Fruit fly (Drosophila melanogaster) whole organism, embryonic: ENCODE results near the gene CG4957.

Experiments used
- CG10431 ChIP-seq: fragments of 200-800 bp; sonication (Bioruptor generic); optimal IDR thresholded peaks from 3 replicates; lab custom pipeline; 2018; ENCODE audit warnings: missing biosample characterization, mild to moderate bottlenecking, missing genetic modification characterization
- CG10654 ChIP-seq: fragments of 200-800 bp; sonication (Bioruptor generic); optimal IDR thresholded peaks from 2 replicates; lab custom pipeline; 2016; ENCODE audit warnings: missing biosample characterization, missing genetic modification characterization
- CG12236 ChIP-seq: fragments of 200-800 bp; sonication (Bioruptor generic); optimal IDR thresholded peaks from 2 replicates; lab custom pipeline; 2016; ENCODE audit warnings: missing biosample characterization, missing genetic modification characterization
- CG1233 ChIP-seq: fragments of 200-800 bp; sonication (Bioruptor generic); optimal IDR thresholded peaks from 4 replicates; lab custom pipeline; 2018; ENCODE audit warnings: missing biosample characterization, mild to moderate bottlenecking, missing genetic modification characterization
- CG14050 ChIP-seq: fragments of 200-800 bp; sonication (Bioruptor generic); IDR thresholded peaks from 3 replicates; pipeline ENCODE4 v1.3.6; 2022; ENCODE audit warnings: missing biosample characterization, missing genetic modification characterization
- CG15269 ChIP-seq: fragments of 200-800 bp; sonication (Bioruptor generic); optimal IDR thresholded peaks from 2 replicates; lab custom pipeline; 2018; ENCODE audit warnings: missing biosample characterization, mild to moderate bottlenecking, missing genetic modification characterization, moderate library complexity
- CG1529 ChIP-seq: fragments of 200-800 bp; sonication (Bioruptor generic); optimal IDR thresholded peaks from 3 replicates; lab custom pipeline; 2018; ENCODE audit warnings: missing biosample characterization, missing genetic modification characterization
- CG15601 ChIP-seq: fragments of 200-800 bp; sonication (Bioruptor generic); optimal IDR thresholded peaks from 3 replicates; lab custom pipeline; 2019; ENCODE audit warnings: missing biosample characterization, mild to moderate bottlenecking, missing genetic modification characterization, moderate library complexity
- CG30020 ChIP-seq: fragments of 200-800 bp; optimal IDR thresholded peaks from 2 replicates; lab custom pipeline; 2019; ENCODE audit warnings: missing biosample characterization, mild to moderate bottlenecking, missing genetic modification characterization, moderate library complexity
- CG30403 ChIP-seq: fragments of 200-800 bp; sonication (Bioruptor generic); optimal IDR thresholded peaks from 3 replicates; lab custom pipeline; 2016; ENCODE audit warnings: missing biosample characterization, missing genetic modification characterization
- CG32767 ChIP-seq: fragments of 200-800 bp; sonication (Bioruptor generic); IDR thresholded peaks from 2 replicates; pipeline ENCODE4 v1.3.6; 2022; ENCODE audit warnings: missing biosample characterization, missing genetic modification characterization
- CG32772 ChIP-seq: fragments of 200-800 bp; sonication (Bioruptor generic); IDR thresholded peaks from 2 replicates; pipeline ENCODE4 v1.3.6; 2022; ENCODE audit warnings: missing biosample characterization, missing genetic modification characterization
- CG4282 ChIP-seq: fragments of 200-800 bp; sonication (Bioruptor generic); optimal IDR thresholded peaks from 2 replicates; lab custom pipeline; 2016; ENCODE audit warnings: missing biosample characterization, missing genetic modification characterization
- CG7928 ChIP-seq: fragments of 200-800 bp; sonication (Bioruptor generic); optimal IDR thresholded peaks from 2 replicates; lab custom pipeline; 2017; ENCODE audit warnings: missing biosample characterization, mild to moderate bottlenecking, missing genetic modification characterization
- CoRest ChIP-seq: fragments of 200-800 bp; sonication (Bioruptor generic); optimal IDR thresholded peaks from 3 replicates; lab custom pipeline; 2018; ENCODE audit warnings: missing biosample characterization, mild to moderate bottlenecking, missing genetic modification characterization, moderate library complexity
- Eip74EF ChIP-seq, 2 experiments: fragments of 200-800 bp in 1 of 2; fragments of >200 bp in 1 of 2; sonication (Bioruptor generic) in 1 of 2; optimal IDR thresholded peaks; 2 replicates each; lab custom pipeline; 2017 to 2019; ENCODE audit warnings: missing biosample characterization in 2 of 2, missing genetic modification characterization in 2 of 2, mild to moderate bottlenecking in 1 of 2, moderate library complexity in 1 of 2
- Elba2 ChIP-seq: fragments of 200-800 bp; sonication (Bioruptor generic); optimal IDR thresholded peaks from 3 replicates; lab custom pipeline; 2016; ENCODE audit warnings: missing biosample characterization, missing genetic modification characterization
- Ets97D ChIP-seq: fragments of 200-800 bp; sonication (Bioruptor generic); optimal IDR thresholded peaks from 3 replicates; lab custom pipeline; 2016; ENCODE audit warnings: missing biosample characterization, missing genetic modification characterization
- MTF-1 ChIP-seq: fragments of 200-800 bp; sonication (Bioruptor generic); optimal IDR thresholded peaks from 2 replicates; lab custom pipeline; 2018; ENCODE audit warnings: missing biosample characterization, mild to moderate bottlenecking, missing genetic modification characterization, borderline replicate concordance
- Med ChIP-seq: fragments of 200-800 bp; sonication (Bioruptor generic); peaks from one replicate; lab custom pipeline; 2016; ENCODE audit warnings: missing biosample characterization, missing genetic modification characterization, mild to moderate bottlenecking, inconsistent platforms, moderate library complexity
- Oli ChIP-seq: fragments of 200-800 bp; sonication (Bioruptor generic); optimal IDR thresholded peaks from 2 replicates; lab custom pipeline; 2018; ENCODE audit warnings: missing biosample characterization, mild to moderate bottlenecking, missing genetic modification characterization, moderate library complexity
- Ravus ChIP-seq: fragments of 200-800 bp; sonication (Bioruptor generic); IDR thresholded peaks from 2 replicates; pipeline ENCODE4 v1.3.6; 2022; ENCODE audit warnings: missing biosample characterization, missing genetic modification characterization
- Side ChIP-seq: fragments of 200-800 bp; sonication (Bioruptor generic); optimal IDR thresholded peaks from 2 replicates; lab custom pipeline; 2016; ENCODE audit warnings: missing biosample characterization, missing genetic modification characterization
- Taf1 ChIP-seq: fragments of 200-800 bp; sonication (Bioruptor generic); IDR thresholded peaks from 2 replicates; pipeline ENCODE4 v1.3.6; 2022; ENCODE audit warnings: missing biosample characterization, missing genetic modification characterization
- Vsx1 ChIP-seq: fragments of 200-800 bp; sonication (Bioruptor generic); optimal IDR thresholded peaks from 2 replicates; lab custom pipeline; 2017; ENCODE audit warnings: missing biosample characterization, mild to moderate bottlenecking, missing genetic modification characterization, missing genetic modification reagents
- amos ChIP-seq: fragments of 200-800 bp; sonication (Bioruptor generic); IDR thresholded peaks from 2 replicates; pipeline ENCODE4 v1.3.6; 2022; ENCODE audit warnings: missing biosample characterization, missing genetic modification characterization; ENCODE audit not compliant: partially characterized antibody
- chm ChIP-seq: fragments of 200-800 bp; sonication (Bioruptor generic); IDR thresholded peaks from 2 replicates; pipeline ENCODE4 v1.3.6; 2022; ENCODE audit warnings: missing biosample characterization, missing genetic modification characterization
- croc ChIP-seq: fragments of 200-800 bp; sonication (Bioruptor generic); conservative IDR thresholded peaks from 3 replicates; pipeline ENCODE4 v1.3.6; 2022; ENCODE audit warnings: missing biosample characterization, missing genetic modification characterization
- cwo ChIP-seq: fragments of 200-800 bp; sonication (Bioruptor generic); optimal IDR thresholded peaks from 3 replicates; lab custom pipeline; 2017; ENCODE audit warnings: missing biosample characterization, missing genetic modification characterization, mild to moderate bottlenecking, moderate library complexity, missing genetic modification reagents
- dati ChIP-seq: fragments of 200-800 bp; sonication (Bioruptor generic); IDR thresholded peaks from 2 replicates; pipeline ENCODE4 v1.3.6; 2022; ENCODE audit warnings: missing biosample characterization, missing genetic modification characterization
- eve ChIP-seq, 2 experiments: fragments of >200 bp; optimal IDR thresholded peaks; 2 replicates each; lab custom pipeline; 2017; ENCODE audit warnings: missing biosample characterization in 2 of 2, missing genetic modification characterization in 2 of 2
- exex ChIP-seq: fragments of 200-800 bp; sonication (Bioruptor generic); optimal IDR thresholded peaks from 4 replicates; lab custom pipeline; 2018; ENCODE audit warnings: missing biosample characterization, mild to moderate bottlenecking, missing genetic modification characterization, moderate library complexity
- gcm2 ChIP-seq: fragments of 200-800 bp; sonication (Bioruptor generic); optimal IDR thresholded peaks from 2 replicates; lab custom pipeline; 2016; ENCODE audit warnings: missing biosample characterization, missing genetic modification characterization
- gsb-n ChIP-seq: fragments of 200-800 bp; sonication (Bioruptor generic); optimal IDR thresholded peaks from 3 replicates; lab custom pipeline; 2018; ENCODE audit warnings: missing biosample characterization, mild to moderate bottlenecking, missing genetic modification characterization
- ham ChIP-seq: fragments of 200-800 bp; sonication (Bioruptor generic); IDR thresholded peaks from 2 replicates; pipeline ENCODE4 v1.3.6; 2022; ENCODE audit warnings: missing biosample characterization, missing genetic modification characterization
- hbn ChIP-seq: fragments of 200-800 bp; sonication (Bioruptor generic); IDR thresholded peaks from 2 replicates; pipeline ENCODE4 v1.3.6; 2022; ENCODE audit warnings: missing biosample characterization, missing genetic modification characterization; ENCODE audit not compliant: partially characterized antibody
- jing ChIP-seq: fragments of 200-800 bp; sonication (Bioruptor generic); optimal IDR thresholded peaks from 2 replicates; lab custom pipeline; 2018; ENCODE audit warnings: missing biosample characterization, mild to moderate bottlenecking, missing genetic modification characterization
- kay ChIP-seq: fragments of 200-800 bp; sonication (Bioruptor generic); optimal IDR thresholded peaks from 2 replicates; lab custom pipeline; 2016; ENCODE audit warnings: missing biosample characterization, missing genetic modification characterization
- kni ChIP-seq: fragments of 200-800 bp; sonication (Bioruptor generic); optimal IDR thresholded peaks from 3 replicates; lab custom pipeline; 2017; ENCODE audit warnings: mild to moderate bottlenecking, missing biosample characterization, missing genetic modification reagents, missing genetic modification characterization
- knrl ChIP-seq: fragments of 200-800 bp; sonication (Bioruptor generic); IDR thresholded peaks from 3 replicates; pipeline ENCODE4 v1.3.6; 2022; ENCODE audit warnings: missing biosample characterization, missing genetic modification characterization; ENCODE audit not compliant: partially characterized antibody
- pan ChIP-seq, 4 experiments: fragments of >200 bp in 3 of 4; fragments of 200-800 bp in 1 of 4; sonication (Bioruptor generic) in 1 of 4; optimal IDR thresholded peaks in 3 of 4; IDR thresholded peaks in 1 of 4; 2 replicates each; pipeline versions ENCODE4 v1.3.6 to Lab custom; 2017 to 2022; ENCODE audit warnings: missing biosample characterization in 2 of 4, missing genetic modification characterization in 2 of 4, mixed read lengths in 1 of 4
- pfk ChIP-seq: fragments of 200-800 bp; sonication (Bioruptor generic); optimal IDR thresholded peaks from 2 replicates; lab custom pipeline; 2018; ENCODE audit warnings: missing biosample characterization, mild to moderate bottlenecking, missing genetic modification characterization, moderate library complexity
- prd ChIP-seq, 3 experiments: fragments of >200 bp in 2 of 3; fragments of 200-800 bp in 1 of 3; sonication (Bioruptor generic) in 1 of 3; optimal IDR thresholded peaks in 2 of 3; IDR thresholded peaks in 1 of 3; 2 replicates in 2 of 3; 3 replicates in 1 of 3; pipeline versions ENCODE4 v1.3.6 to Lab custom; 2017 to 2022; ENCODE audit warnings: missing biosample characterization in 1 of 3, missing genetic modification characterization in 1 of 3
- psq ChIP-seq: fragments of 200-800 bp; sonication (Bioruptor generic); optimal IDR thresholded peaks from 2 replicates; lab custom pipeline; 2017; ENCODE audit warnings: missing biosample characterization, missing genetic modification characterization
- sens ChIP-seq: fragments of 200-800 bp; sonication (Bioruptor generic); peaks from one replicate; lab custom pipeline; 2016; ENCODE audit warnings: missing biosample characterization, missing genetic modification characterization
- stwl ChIP-seq: fragments of 200-800 bp; sonication (Bioruptor generic); optimal IDR thresholded peaks from 3 replicates; lab custom pipeline; 2018; ENCODE audit warnings: missing biosample characterization, mild to moderate bottlenecking, missing genetic modification characterization, moderate library complexity
- tll ChIP-seq, 2 experiments: fragments of 200-800 bp in 1 of 2; fragments of >200 bp in 1 of 2; sonication (Bioruptor generic) in 1 of 2; optimal IDR thresholded peaks; 2 replicates each; lab custom pipeline; 2017 to 2019; ENCODE audit warnings: missing biosample characterization in 2 of 2, missing genetic modification characterization in 2 of 2, mild to moderate bottlenecking in 1 of 2, moderate library complexity in 1 of 2
- trem ChIP-seq: fragments of 200-800 bp; optimal IDR thresholded peaks from 3 replicates; lab custom pipeline; 2019; ENCODE audit warnings: missing biosample characterization, mild to moderate bottlenecking, missing genetic modification characterization, moderate library complexity
- tx ChIP-seq: fragments of 200-800 bp; sonication (Bioruptor generic); optimal IDR thresholded peaks from 2 replicates; lab custom pipeline; 2016; ENCODE audit warnings: missing biosample characterization, missing genetic modification characterization
- zen ChIP-seq: fragments of 200-800 bp; sonication (Bioruptor generic); optimal IDR thresholded peaks from 3 replicates; lab custom pipeline; 2018; ENCODE audit warnings: missing biosample characterization, mild to moderate bottlenecking, missing genetic modification characterization, moderate library complexity

CG4957 gene

dm6 chr2L:10255725-10256158, 12.9 kb upstream of the CG4957 start, which contains the start of gene CG5676 (continued):
- TF ChIP-seq knrl (GFP tag; lab: Robert Waterston, UW) (no peak), CG12236 (GFP tag; lab: Kevin White, UChicago) (no peak), eve (GFP tag; optimal IDR thresholded peaks at IDR 0.05; lab: Kevin White, UChicago) (peak in 1 of 2 experiments; percentile 45), chm (GFP tag; lab: Robert Waterston, UW) (no peak), CG1233 (GFP tag; lab: Kevin White, UChicago) (no peak), pan (optimal IDR thresholded peaks at IDR 0.05; lab: Kevin White, UChicago) (no peak), pan (GFP tag; optimal IDR thresholded peaks at IDR 0.05 in 1 of 2, IDR thresholded peaks at IDR 0.05 in 1 of 2) (no peak), CG7928 (GFP tag; lab: Kevin White, UChicago) (no peak), kni (GFP tag; lab: Kevin White, UChicago) (no peak), psq (GFP tag; lab: Kevin White, UChicago) (no peak), zen (tag; lab: Kevin White, UChicago) (peak; percentile 56), CoRest (tag; lab: Kevin White, UChicago) (no peak), jing (no peak), CG1529 (GFP tag; lab: Kevin White, UChicago) (no peak), CG10431 (GFP tag; lab: Kevin White, UChicago) (no peak), CG14050 (GFP tag; lab: Robert Waterston, UW) (no peak), stwl (tag; lab: Kevin White, UChicago) (peak; percentile 52), amos (GFP tag; lab: Robert Waterston, UW) (no peak), Ets97D (peak; percentile 26), gcm2 (GFP tag; lab: Kevin White, UChicago) (no peak), hbn (GFP tag; lab: Robert Waterston, UW) (no peak), Oli (tag; lab: Kevin White, UChicago) (no peak), CG15601 (tag; lab: Kevin White, UChicago) (no peak), CG32772 (GFP tag; lab: Robert Waterston, UW) (no peak), CG15269 (no peak), tll (GFP tag; optimal IDR thresholded peaks at IDR 0.05; lab: Kevin White, UChicago) (no peak), CG32767 (GFP tag; lab: Robert Waterston, UW) (no peak), ham (no peak), Taf1 (GFP tag; lab: Robert Waterston, UW) (no peak), trem (tag; lab: Kevin White, UChicago) (peak; percentile 31), dati (GFP tag; lab: Robert Waterston, UW) (no peak), prd (optimal IDR thresholded peaks at IDR 0.05; lab: Kevin White, UChicago) (no peak), prd (GFP tag; IDR thresholded peaks at IDR 0.05; lab: Robert Waterston, UW) (no peak), pfk (peak; percentile 97), CG10654 (no peak), gsb-n (no peak), Eip74EF (GFP tag; optimal IDR thresholded peaks at IDR 0.05; lab: Kevin White, UChicago) (no peak), exex (tag; lab: Kevin White, UChicago) (no peak), tx (GFP tag; lab: Kevin White, UChicago) (no peak), Vsx1 (GFP tag; lab: Kevin White, UChicago) (no peak), kay (GFP tag; lab: Kevin White, UChicago) (no peak), sens (no peak), CG4282 (GFP tag; lab: Kevin White, UChicago) (no peak), CG30020 (tag; lab: Kevin White, UChicago) (peak; percentile 99), Side (GFP tag; lab: Kevin White, UChicago) (no peak), Med (GFP tag; lab: Kevin White, UChicago) (peak; percentile 59), MTF-1 (GFP tag; lab: Kevin White, UChicago) (no peak), CG30403 (GFP tag; lab: Kevin White, UChicago) (no peak), Ravus (no peak), croc (GFP tag; lab: Robert Waterston, UW) (no peak), Elba2 (no peak), cwo (no peak)
